Fruit fly (Drosophila melanogaster) whole organism, pupa: Measurements from ENCODE around the gene tst.

Experiments
- CG13204 ChIP-seq: fragments of 200-800 bp; sonication (Bioruptor generic); optimal IDR thresholded peaks from 2 replicates; lab custom pipeline; 2018; ENCODE audit warnings: missing biosample characterization, mild to moderate bottlenecking, missing genetic modification characterization, moderate library complexity
- CG15710 ChIP-seq: fragments of 200-800 bp; sonication (Bioruptor generic); optimal IDR thresholded peaks from 2 replicates; lab custom pipeline; 2018; ENCODE audit warnings: missing biosample characterization, mild to moderate bottlenecking, missing genetic modification characterization, moderate library complexity
- CG17806 ChIP-seq: fragments of 200-800 bp; sonication (Bioruptor generic); optimal IDR thresholded peaks from 2 replicates; lab custom pipeline; 2018; ENCODE audit warnings: missing biosample characterization, mild to moderate bottlenecking, missing genetic modification characterization, moderate library complexity
- CG4496 ChIP-seq: fragments of 200-800 bp; sonication (Bioruptor generic); IDR thresholded peaks from 3 replicates; pipeline ENCODE4 v1.3.6; 2022; ENCODE audit warnings: missing biosample characterization, missing genetic modification characterization
- CG8159 ChIP-seq: fragments of 200-800 bp; sonication (Bioruptor generic); optimal IDR thresholded peaks from 3 replicates; lab custom pipeline; 2018; ENCODE audit warnings: missing biosample characterization, mild to moderate bottlenecking, missing genetic modification characterization, moderate library complexity
- EcR ChIP-seq: fragments of 200-800 bp; sonication (Bioruptor generic); optimal IDR thresholded peaks from 3 replicates; lab custom pipeline; 2019; ENCODE audit warnings: missing biosample characterization, missing genetic modification characterization, mild to moderate bottlenecking, moderate library complexity, missing genetic modification reagents
- Pif1A ChIP-seq: fragments of 200-800 bp; sonication (Bioruptor generic); optimal IDR thresholded peaks from 3 replicates; lab custom pipeline; 2016; ENCODE audit warnings: missing biosample characterization, missing genetic modification characterization
- Pif1B ChIP-seq: fragments of 200-800 bp; sonication (Bioruptor generic); optimal IDR thresholded peaks from 3 replicates; lab custom pipeline; 2016; ENCODE audit warnings: missing biosample characterization, missing genetic modification characterization
- rn ChIP-seq: fragments of 200-800 bp; sonication (Bioruptor generic); IDR thresholded peaks from 2 replicates; pipeline ENCODE4 v1.3.6; 2022; ENCODE audit warnings: missing biosample characterization, missing genetic modification characterization

DNA sequence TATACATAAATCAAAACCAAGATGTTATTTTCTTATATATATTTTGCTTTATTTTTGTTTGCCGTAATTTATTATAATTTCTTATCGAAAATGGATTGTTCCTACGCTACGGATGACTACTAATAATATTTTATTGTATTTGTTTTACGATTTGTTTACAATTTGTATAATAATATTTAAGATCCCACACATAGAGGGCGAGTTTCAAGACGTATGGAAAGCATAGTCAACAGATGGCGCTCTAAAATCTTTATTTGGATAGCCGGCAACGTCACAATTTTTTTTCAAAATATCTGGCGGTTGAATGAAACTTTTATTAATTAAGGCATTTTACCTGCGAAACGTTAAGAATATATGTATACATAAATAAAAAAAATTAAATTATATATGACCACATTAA is 50.7 kb downstream of the tst start:
- no peak for TF ChIP-seq Pif1B (GFP tag; lab: Kevin White, UChicago)
- no peak for TF ChIP-seq EcR
- TF ChIP-seq CG15710 (tag; lab: Kevin White, UChicago) = no peak
- TF ChIP-seq CG17806 (tag; lab: Kevin White, UChicago) = no peak
- no peak for TF ChIP-seq CG8159 (tag; lab: Kevin White, UChicago)
- no peak for TF ChIP-seq CG4496
- no peak for TF ChIP-seq Pif1A
- TF ChIP-seq rn (GFP tag; lab: Robert Waterston, UW) = no peak
- TF ChIP-seq CG13204 (GFP tag; lab: Kevin White, UChicago) = no peak
